Worm (Caenorhabditis elegans) whole organism, L4 larva: Measurements from ENCODE around the gene F56A11.5.

Source experiments
- F10B5.3 ChIP-seq: sonication (generic microtip); optimal IDR thresholded peaks from 2 replicates; lab custom pipeline; 2016; ENCODE audit warnings: mild to moderate bottlenecking, missing genetic modification characterization, missing compliant biosample characterization
- F44E2.7 ChIP-seq: fragments of 200-800 bp; sonication (Bioruptor generic); IDR thresholded peaks from 2 replicates; pipeline ENCODE4 v2.1.2; 2022; ENCODE audit warnings: missing genetic modification characterization, missing compliant biosample characterization
- Y48G9A.11 ChIP-seq: fragments of 200-800 bp; sonication (Bioruptor generic); IDR thresholded peaks from 2 replicates; pipeline ENCODE4 v1.3.6; 2022; ENCODE audit warnings: missing genetic modification reagents, missing genetic modification characterization, missing compliant biosample characterization
- Y5F2A.4 ChIP-seq: fragments of 200-800 bp; sonication (Bioruptor generic); optimal IDR thresholded peaks from 2 replicates; lab custom pipeline; 2018; ENCODE audit warnings: mild to moderate bottlenecking, missing genetic modification characterization, missing compliant biosample characterization
- ceh-28 ChIP-seq: fragments of 150-350 bp; optimal IDR thresholded peaks from 2 replicates; lab custom pipeline; 2014; ENCODE audit warnings: missing biosample characterization, missing genetic modification reagents, missing genetic modification characterization
- ceh-32 ChIP-seq: sonication (generic microtip); optimal IDR thresholded peaks from 2 replicates; lab custom pipeline; 2016; ENCODE audit warnings: mild to moderate bottlenecking, missing genetic modification characterization, missing compliant biosample characterization; ENCODE audit not compliant: poor library complexity
- ceh-62 ChIP-seq: sonication (generic microtip); optimal IDR thresholded peaks from 2 replicates; lab custom pipeline; 2017; ENCODE audit warnings: missing biosample characterization, missing genetic modification characterization
- ces-1 ChIP-seq: fragments of 150-350 bp; sonication (generic microtip); optimal IDR thresholded peaks from 4 replicates; lab custom pipeline; 2014; ENCODE audit warnings: missing biosample characterization, missing genetic modification reagents, missing genetic modification characterization
- ctbp-1 ChIP-seq: fragments of 200-800 bp; sonication (Bioruptor generic); IDR thresholded peaks from 2 replicates; pipeline ENCODE4 v1.3.6; 2022; ENCODE audit warnings: missing genetic modification reagents, missing genetic modification characterization, missing compliant biosample characterization
- daf-16 ChIP-seq, 3 experiments: sonication (generic microtip); optimal IDR thresholded peaks; 2 replicates each; lab custom pipeline; 2016 to 2017; ENCODE audit warnings: missing genetic modification characterization in 3 of 3, missing genetic modification reagents in 3 of 3, mild to moderate bottlenecking in 2 of 3, missing compliant biosample characterization in 2 of 3, missing biosample characterization in 1 of 3, moderate library complexity in 1 of 3
- daf-8 ChIP-seq: fragments of 200-800 bp; sonication (Bioruptor generic); IDR thresholded peaks from 2 replicates; pipeline ENCODE4 v1.3.6; 2022; ENCODE audit warnings: missing genetic modification characterization, missing compliant biosample characterization
- fkh-10 ChIP-seq: fragments of 150-350 bp; optimal IDR thresholded peaks from 2 replicates; lab custom pipeline; 2014; ENCODE audit warnings: missing biosample characterization, missing genetic modification reagents, missing genetic modification characterization
- fos-1 ChIP-seq: fragments of 150-350 bp; optimal IDR thresholded peaks from 2 replicates; lab custom pipeline; 2014; ENCODE audit warnings: missing biosample characterization, missing genetic modification characterization
- gei-8 ChIP-seq: fragments of 200-800 bp; sonication (Bioruptor generic); optimal IDR thresholded peaks from 2 replicates; lab custom pipeline; 2018; ENCODE audit warnings: mild to moderate bottlenecking, missing genetic modification characterization, missing compliant biosample characterization
- hlh-11 ChIP-seq: fragments of 200-800 bp; sonication (Bioruptor generic); optimal IDR thresholded peaks from 2 replicates; lab custom pipeline; 2018; ENCODE audit warnings: mild to moderate bottlenecking, missing genetic modification characterization, missing compliant biosample characterization
- hmg-1.1 ChIP-seq: fragments of 200-800 bp; sonication (Bioruptor generic); IDR thresholded peaks from 2 replicates; pipeline ENCODE4 v1.3.6; 2022; ENCODE audit warnings: missing genetic modification reagents, missing genetic modification characterization, missing compliant biosample characterization
- lin-39 ChIP-seq: fragments of 150-350 bp; optimal IDR thresholded peaks from 2 replicates; lab custom pipeline; 2014; ENCODE audit warnings: missing biosample characterization, missing genetic modification reagents, missing genetic modification characterization
- lir-3 ChIP-seq: sonication (generic microtip); optimal IDR thresholded peaks from 2 replicates; lab custom pipeline; 2016; ENCODE audit warnings: mild to moderate bottlenecking, missing genetic modification characterization, missing compliant biosample characterization
- mdt-29 ChIP-seq: fragments of 200-800 bp; sonication (Bioruptor generic); IDR thresholded peaks from 2 replicates; pipeline ENCODE4 v1.3.6; 2022; ENCODE audit warnings: missing genetic modification reagents, missing genetic modification characterization, missing compliant biosample characterization
- mes-2 ChIP-seq: sonication (generic microtip); optimal IDR thresholded peaks from 2 replicates; lab custom pipeline; 2016; ENCODE audit warnings: missing genotype, mild to moderate bottlenecking, missing genetic modification characterization, missing compliant biosample characterization; ENCODE audit not compliant: poor library complexity, severe bottlenecking
- nhr-10 ChIP-seq: fragments of 150-350 bp; optimal IDR thresholded peaks from 2 replicates; lab custom pipeline; 2014; ENCODE audit warnings: missing biosample characterization, missing genetic modification characterization
- nhr-237 ChIP-seq: sonication (generic microtip); optimal IDR thresholded peaks from 2 replicates; lab custom pipeline; 2017; ENCODE audit warnings: missing biosample characterization, missing genetic modification characterization
- nhr-6 ChIP-seq: fragments of 150-350 bp; optimal IDR thresholded peaks from 2 replicates; lab custom pipeline; 2014; ENCODE audit warnings: missing biosample characterization, missing genetic modification characterization
- nhr-76 ChIP-seq: fragments of 150-350 bp; optimal IDR thresholded peaks from 2 replicates; lab custom pipeline; 2014; ENCODE audit warnings: missing biosample characterization, missing genetic modification characterization
- rbr-2 ChIP-seq: sonication (generic microtip); optimal IDR thresholded peaks from 2 replicates; lab custom pipeline; 2016; ENCODE audit warnings: missing genotype, missing genetic modification characterization, missing compliant biosample characterization
- set-16 ChIP-seq: fragments of 200-800 bp; sonication (Bioruptor generic); IDR thresholded peaks from 2 replicates; pipeline ENCODE4 v1.3.6; 2022; ENCODE audit warnings: missing genetic modification reagents, missing genetic modification characterization, missing compliant biosample characterization
- snpc-4 ChIP-seq: fragments of 150-350 bp; optimal IDR thresholded peaks from 2 replicates; lab custom pipeline; 2014; ENCODE audit warnings: missing biosample characterization, missing genetic modification characterization
- unc-62 ChIP-seq, 3 experiments: fragments of 150-350 bp in 1 of 3; sonication (generic microtip); optimal IDR thresholded peaks in 2 of 3; peaks in 1 of 3; 1 replicate in 1 of 3; 2 replicates in 2 of 3; lab custom pipeline; 2014 to 2017; ENCODE audit warnings: missing biosample characterization in 3 of 3, missing genetic modification characterization in 3 of 3, missing genetic modification reagents in 3 of 3, missing genotype in 1 of 3
- zag-1 ChIP-seq: fragments of 150-350 bp; optimal IDR thresholded peaks from 2 replicates; lab custom pipeline; 2014; ENCODE audit warnings: missing biosample characterization, missing genetic modification characterization
- zfp-3 ChIP-seq: fragments of 200-800 bp; sonication (Bioruptor generic); conservative IDR thresholded peaks from 2 replicates; pipeline ENCODE4 v1.3.6; 2022; ENCODE audit warnings: missing genetic modification reagents, missing genetic modification characterization, missing compliant biosample characterization
- ztf-7 ChIP-seq: fragments of 150-350 bp; optimal IDR thresholded peaks from 2 replicates; lab custom pipeline; 2014; ENCODE audit warnings: missing biosample characterization, missing genetic modification characterization

Gene F56A11.5

ce11 chrIV:584039-584438 lies 13.4 kb upstream of the F56A11.5 start:
- TF ChIP-seq ceh-62 (tag; lab: Kevin White, UChicago) (no peak), lir-3 (tag; lab: Kevin White, UChicago) (no peak), unc-62 (GFP tag; optimal IDR thresholded peaks at IDR 0.05 in 1 of 2; lab: Kevin White, UChicago) (peak in 1 of 2 experiments; percentile 59), unc-62 (tag; optimal IDR thresholded peaks at IDR 0.05; lab: Kevin White, UChicago) (no peak)

- TF ChIP-seq F44E2.7 (GFP tag; lab: Robert Waterston, UW) (no peak), daf-8 (no peak), zag-1 (tag; lab: Kevin White, UChicago) (no peak), zfp-3 (GFP tag; lab: Robert Waterston, UW) (no peak), ceh-28 (tag; lab: Kevin White, UChicago) (peak; percentile 7), Y5F2A.4 (GFP tag; lab: Kevin White, UChicago) (no peak)
Observed at ce11 chrIV:582130-582529, 11.5 kb upstream of the F56A11.5 start, which contains the start of gene F56A11.6. Gene F56A11.6 (minus strand): TSS chrIV:582230.

ce11 chrIV:580512-580911 lies 9.9 kb upstream of the F56A11.5 start:
- no peak for TF ChIP-seq nhr-6 (tag; lab: Kevin White, UChicago)
- TF ChIP-seq set-16 (GFP tag; lab: Robert Waterston, UW) = peak; percentile 71
- no peak for TF ChIP-seq gei-8 (GFP tag; lab: Kevin White, UChicago)
- no peak for TF ChIP-seq ceh-32 (tag; lab: Kevin White, UChicago)

- TF ChIP-seq snpc-4 (tag; lab: Kevin White, UChicago) (no peak), Y5F2A.4 (GFP tag; lab: Kevin White, UChicago) (no peak), hmg-1.1 (GFP tag; lab: Robert Waterston, UW) (0 out of 2 replicates have a peak, but pooled peaks have one; percentile 15), Y48G9A.11 (GFP tag; lab: Robert Waterston, UW) (no peak), ztf-7 (tag; lab: Kevin White, UChicago) (no peak), fos-1 (tag; lab: Kevin White, UChicago) (no peak), daf-16 (GFP tag; optimal IDR thresholded peaks at IDR 0.05; lab: Kevin White, UChicago) (no peak), daf-16 (tag; optimal IDR thresholded peaks at IDR 0.05; lab: Kevin White, UChicago) (no peak), hlh-11 (tag; lab: Kevin White, UChicago) (peak; percentile 10), mes-2 (tag; lab: Kevin White, UChicago) (peak; percentile 60)
Observed at ce11 chrIV:572487-572886, 1.8 kb upstream of the F56A11.5 start, which contains the start of gene gex-2. Gene gex-2 (plus strand): TSS chrIV:572769.

ce11 chrIV:564000-564399 lies 6.6 kb downstream of the F56A11.5 start:
- TF ChIP-seq unc-62 (GFP tag; optimal IDR thresholded peaks at IDR 0.05 in 1 of 2; lab: Kevin White, UChicago) (peak in 1 of 2 experiments; percentile 96), unc-62 (tag; optimal IDR thresholded peaks at IDR 0.05; lab: Kevin White, UChicago) (no peak), mdt-29 (GFP tag; lab: Robert Waterston, UW) (no peak)

- TF ChIP-seq ctbp-1 (GFP tag; lab: Robert Waterston, UW) (0 out of 2 replicates have a peak, but pooled peaks have one; percentile 23), ces-1 (GFP tag; lab: Kevin White, UChicago) (peak; percentile 72), nhr-237 (tag; lab: Kevin White, UChicago) (no peak)
Observed at ce11 chrIV:563417-563816, 7.2 kb downstream of the F56A11.5 start.

ce11 chrIV:560780-561179 lies 9.9 kb downstream of the F56A11.5 start:
- TF ChIP-seq unc-62 (GFP tag; optimal IDR thresholded peaks at IDR 0.05 in 1 of 2; lab: Kevin White, UChicago) (peak in 1 of 2 experiments; percentile 83), unc-62 (tag; optimal IDR thresholded peaks at IDR 0.05; lab: Kevin White, UChicago) (no peak), lin-39 (tag; lab: Kevin White, UChicago) (no peak), nhr-10 (tag; lab: Kevin White, UChicago) (no peak), daf-16 (GFP tag; optimal IDR thresholded peaks at IDR 0.05; lab: Kevin White, UChicago) (no peak), daf-16 (tag; optimal IDR thresholded peaks at IDR 0.05; lab: Kevin White, UChicago) (no peak), F10B5.3 (no peak), rbr-2 (tag; lab: Kevin White, UChicago) (no peak), fkh-10 (no peak), nhr-76 (tag; lab: Kevin White, UChicago) (no peak)
